Worm (Caenorhabditis elegans) whole organism, early embryonic: ENCODE results near the gene ubxn-4.

ENCODE experiments used
- aly-1 ChIP-seq: sonication (generic microtip); optimal IDR thresholded peaks from 2 replicates; lab custom pipeline; 2016; ENCODE audit warnings: missing genetic modification characterization, missing compliant biosample characterization
- ama-1 ChIP-seq: fragments of 150-350 bp; optimal IDR thresholded peaks from 2 replicates; lab custom pipeline; 2014
- flt-1 ChIP-seq: fragments of 200-800 bp; sonication (Bioruptor generic); IDR thresholded peaks from 2 replicates; pipeline ENCODE4 v1.3.6; 2022; ENCODE audit warnings: missing genetic modification characterization, missing compliant biosample characterization
- hmbx-1 ChIP-seq: sonication (generic microtip); optimal IDR thresholded peaks from 2 replicates; lab custom pipeline; 2016; ENCODE audit warnings: mild to moderate bottlenecking, missing genetic modification characterization, missing compliant biosample characterization
- pes-1 ChIP-seq: fragments of 200-800 bp; sonication (Bioruptor generic); IDR thresholded peaks from 2 replicates; pipeline ENCODE4 v1.3.6; 2022; ENCODE audit warnings: missing genetic modification reagents, missing genetic modification characterization, missing compliant biosample characterization

ce11 chrIII:8446534-8446933, 41.2 kb upstream of the ubxn-4 start, which contains the start of gene hsp-110:
- TF ChIP-seq flt-1 (GFP tag; lab: Robert Waterston, UW) (no peak), pes-1 (no peak), aly-1 (no peak), ama-1 (lab: Kevin White, UChicago) (peak; percentile 13), hmbx-1 (no peak)
